Worm (Caenorhabditis elegans) whole organism, midembryonic: ENCODE data around the gene ubc-6.
A peak's percentile ranks its signal among the peaks of the same experiment; 100 is the strongest.

Source experiments
- T22C8.4 ChIP-seq: fragments of 200-800 bp; sonication (Bioruptor generic); IDR thresholded peaks from 2 replicates; pipeline ENCODE4 v1.3.6; 2022; ENCODE audit warnings: missing genetic modification characterization, missing compliant biosample characterization
- cog-1 ChIP-seq: sonication (generic microtip); optimal IDR thresholded peaks from 2 replicates; lab custom pipeline; 2016; ENCODE audit warnings: missing genetic modification characterization, missing compliant biosample characterization
- klf-2 ChIP-seq: fragments of 200-800 bp; sonication (Bioruptor generic); conservative IDR thresholded peaks from 2 replicates; pipeline ENCODE4 v1.3.6; 2022; ENCODE audit warnings: missing genetic modification reagents, missing genetic modification characterization, missing compliant biosample characterization
- ref-1 ChIP-seq: fragments of 200-800 bp; sonication (Bioruptor generic); conservative IDR thresholded peaks from 2 replicates; pipeline ENCODE4 v1.3.6; 2022; ENCODE audit warnings: missing genetic modification reagents, missing genetic modification characterization, missing compliant biosample characterization
- ztf-23 ChIP-seq: fragments of 200-800 bp; sonication (Bioruptor generic); IDR thresholded peaks from 2 replicates; pipeline ENCODE4 v1.3.6; 2022; ENCODE audit warnings: missing genetic modification reagents, missing genetic modification characterization, missing compliant biosample characterization

ce11 chrII:7478487-7479234, at the start of gene ubc-6, which contains the start of gene aka-1:
- TF ChIP-seq ref-1 (GFP tag; lab: Robert Waterston, UW) (0 out of 2 replicates have a peak, but pooled peaks have one; percentile 33), cog-1 (peak; percentile 45), klf-2 (GFP tag; lab: Robert Waterston, UW) (peak; percentile 66), ztf-23 (GFP tag; lab: Robert Waterston, UW) (peak; percentile 80), T22C8.4 (peak; percentile 64)
